Fruit fly (Drosophila melanogaster) whole organism, pupa: ENCODE data around the gene CG12684.

Source experiments
- CG10348 ChIP-seq: fragments of 200-800 bp; sonication (Bioruptor generic); IDR thresholded peaks from 2 replicates; pipeline ENCODE4 v1.3.6; 2022; ENCODE audit warnings: missing biosample characterization, missing genetic modification characterization
- CG12605 ChIP-seq: fragments of 200-800 bp; sonication (Bioruptor generic); IDR thresholded peaks from 2 replicates; pipeline ENCODE4 v1.3.6; 2022; ENCODE audit warnings: missing biosample characterization, missing genetic modification characterization
- CG15710 ChIP-seq: fragments of 200-800 bp; sonication (Bioruptor generic); optimal IDR thresholded peaks from 2 replicates; lab custom pipeline; 2018; ENCODE audit warnings: missing biosample characterization, mild to moderate bottlenecking, missing genetic modification characterization, moderate library complexity
- CG17806 ChIP-seq: fragments of 200-800 bp; sonication (Bioruptor generic); optimal IDR thresholded peaks from 2 replicates; lab custom pipeline; 2018; ENCODE audit warnings: missing biosample characterization, mild to moderate bottlenecking, missing genetic modification characterization, moderate library complexity
- CG34367 ChIP-seq: fragments of 200-800 bp; sonication (Bioruptor generic); optimal IDR thresholded peaks from 2 replicates; lab custom pipeline; 2018; ENCODE audit warnings: missing biosample characterization, mild to moderate bottlenecking, missing genetic modification characterization
- CG4496 ChIP-seq: fragments of 200-800 bp; sonication (Bioruptor generic); IDR thresholded peaks from 3 replicates; pipeline ENCODE4 v1.3.6; 2022; ENCODE audit warnings: missing biosample characterization, missing genetic modification characterization
- CG8159 ChIP-seq: fragments of 200-800 bp; sonication (Bioruptor generic); optimal IDR thresholded peaks from 3 replicates; lab custom pipeline; 2018; ENCODE audit warnings: missing biosample characterization, mild to moderate bottlenecking, missing genetic modification characterization, moderate library complexity
- EcR ChIP-seq: fragments of 200-800 bp; sonication (Bioruptor generic); optimal IDR thresholded peaks from 3 replicates; lab custom pipeline; 2019; ENCODE audit warnings: missing biosample characterization, missing genetic modification characterization, mild to moderate bottlenecking, moderate library complexity, missing genetic modification reagents
- Ets98B ChIP-seq: fragments of 200-800 bp; sonication (Bioruptor generic); IDR thresholded peaks from 2 replicates; pipeline ENCODE4 v1.3.6; 2022; ENCODE audit warnings: missing biosample characterization, missing genetic modification characterization
- gl ChIP-seq: fragments of 200-800 bp; sonication (Bioruptor generic); optimal IDR thresholded peaks from 2 replicates; lab custom pipeline; 2018; ENCODE audit warnings: missing biosample characterization, mild to moderate bottlenecking, missing genetic modification characterization
- rn ChIP-seq: fragments of 200-800 bp; sonication (Bioruptor generic); IDR thresholded peaks from 2 replicates; pipeline ENCODE4 v1.3.6; 2022; ENCODE audit warnings: missing biosample characterization, missing genetic modification characterization

dm6 chrX:4548611-4549120 is 23.1 kb downstream of the CG12684 start, which contains the start of the genes Usf and CG15912:
- no peak for TF ChIP-seq Ets98B (GFP tag; lab: Robert Waterston, UW)
- no peak for TF ChIP-seq CG12605 (GFP tag; lab: Robert Waterston, UW)
- TF ChIP-seq CG10348 (GFP tag; lab: Robert Waterston, UW): no peak
- TF ChIP-seq CG34367 (tag; lab: Kevin White, UChicago): no peak
- TF ChIP-seq CG4496 (GFP tag; lab: Robert Waterston, UW): no peak
- no peak for TF ChIP-seq CG8159
- TF ChIP-seq CG17806: no peak
- no peak for TF ChIP-seq rn (GFP tag; lab: Robert Waterston, UW)
- no peak for TF ChIP-seq CG15710 (tag; lab: Kevin White, UChicago)
- peak; percentile 57 for TF ChIP-seq EcR (GFP tag; lab: Kevin White, UChicago)
- no peak for TF ChIP-seq gl (tag; lab: Kevin White, UChicago)
